Worm (Caenorhabditis elegans): Measurements from ENCODE around the gene uev-2.

Gene uev-2

ce11 chrIII:5563680-5564079, 19.2 kb upstream of the uev-2 start (continued):
- TF ChIP-seq pag-3 (tag; optimal IDR thresholded peaks at IDR 0.05; ENCODE audit: borderline replicate concordance, insufficient read depth) (peak; percentile 97), snu-23 (GFP tag; optimal IDR thresholded peaks at IDR 0.05) (peak; percentile 41)

ce11 chrIII:5564325-5564724, 18.6 kb upstream of the uev-2 start:
- TF ChIP-seq alr-1 (tag; optimal IDR thresholded peaks at IDR 0.05; ENCODE audit: borderline replicate concordance) = no peak
- TF ChIP-seq hpl-2 (GFP tag; optimal IDR thresholded peaks at IDR 0.05) = no peak
- no peak for TF ChIP-seq unc-30 (tag; optimal IDR thresholded peaks at IDR 0.05)
- no peak for TF ChIP-seq snpc-4 (tag; optimal IDR thresholded peaks at IDR 0.05)
- no peak for TF ChIP-seq elt-3 (tag; optimal IDR thresholded peaks at IDR 0.05)
- TF ChIP-seq nhr-76 (tag; optimal IDR thresholded peaks at IDR 0.05) = no peak
- TF ChIP-seq hlh-4 (tag; optimal IDR thresholded peaks at IDR 0.05) = no peak
- TF ChIP-seq ztf-11 (tag; optimal IDR thresholded peaks at IDR 0.05) = no peak
- no peak for TF ChIP-seq C16A3.4 (tag; optimal IDR thresholded peaks at IDR 0.05)
- TF ChIP-seq sox-4 (tag; optimal IDR thresholded peaks at IDR 0.05) = no peak
- no peak for TF ChIP-seq unc-86 (tag; optimal IDR thresholded peaks at IDR 0.05)
- no peak for TF ChIP-seq nhr-84 (tag; optimal IDR thresholded peaks at IDR 0.05)
- TF ChIP-seq ceh-82 (tag; optimal IDR thresholded peaks at IDR 0.05) = no peak

- peak; percentile 2 for TF ChIP-seq xbp-1 (tag; optimal IDR thresholded peaks at IDR 0.05)
- peak; percentile 40 for TF ChIP-seq nhr-20 (tag; optimal IDR thresholded peaks at IDR 0.05)
- peak in 1 of 2 experiments; percentile 32 for TF ChIP-seq lsy-2 (tag; optimal IDR thresholded peaks at IDR 0.05)
- peak; percentile 32 for TF ChIP-seq ama-1 (optimal IDR thresholded peaks at IDR 0.05)
- TF ChIP-seq nhr-12 (tag; optimal IDR thresholded peaks at IDR 0.05) = no peak
- no peak for TF ChIP-seq mep-1 (tag; optimal IDR thresholded peaks at IDR 0.05)
- peak; percentile 48 for TF ChIP-seq lin-14 (GFP tag; optimal IDR thresholded peaks at IDR 0.05)
- peak; percentile 11 for TF ChIP-seq dsc-1 (tag; optimal IDR thresholded peaks at IDR 0.05)
- peak; percentile 52 for TF ChIP-seq nhr-19 (GFP tag; conservative IDR thresholded peaks at IDR 0.05)
- no peak for TF ChIP-seq mab-9 (GFP tag; IDR thresholded peaks at IDR 0.05)
- TF ChIP-seq hpl-2 (GFP tag; optimal IDR thresholded peaks at IDR 0.05) = no peak
- TF ChIP-seq ceh-88 (GFP tag; IDR thresholded peaks at IDR 0.05) = no peak
- no peak for TF ChIP-seq F16B12.6 (tag; optimal IDR thresholded peaks at IDR 0.05)
- TF ChIP-seq zag-1 (tag; optimal IDR thresholded peaks at IDR 0.05) = no peak
- no peak for TF ChIP-seq ztf-4 (tag; optimal IDR thresholded peaks at IDR 0.05)
- TF ChIP-seq nhr-77 (tag; optimal IDR thresholded peaks at IDR 0.05) = peak; percentile 16
- TF ChIP-seq nhr-71 (tag; optimal IDR thresholded peaks at IDR 0.05) = peak; percentile 52
- no peak for TF ChIP-seq nhr-76 (tag; optimal IDR thresholded peaks at IDR 0.05)
- TF ChIP-seq rnt-1 (tag; optimal IDR thresholded peaks at IDR 0.05) = peak; percentile 65
- no peak for TF ChIP-seq fkh-4 (tag; optimal IDR thresholded peaks at IDR 0.05; ENCODE audit: borderline replicate concordance)
- TF ChIP-seq pag-3 (tag; optimal IDR thresholded peaks at IDR 0.05; ENCODE audit: borderline replicate concordance, insufficient read depth) = peak; percentile 56
- no peak for TF ChIP-seq nhr-11 (tag; optimal IDR thresholded peaks at IDR 0.05)
- peak; percentile 26 for TF ChIP-seq snu-23 (GFP tag; optimal IDR thresholded peaks at IDR 0.05)
- peak; percentile 3 for TF ChIP-seq tbx-2 (tag; optimal IDR thresholded peaks at IDR 0.05)
Measured at ce11 chrIII:5564799-5565198, 18.1 kb upstream of the uev-2 start, which contains the start of gene mlc-3. mlc-3 (plus strand) TSS chrIII:5565025.

- TF ChIP-seq nhr-19 (GFP tag; conservative IDR thresholded peaks at IDR 0.05) (peak; percentile 13; the same call in 1 of the 2 replicates), ceh-8 (GFP tag; optimal IDR thresholded peaks at IDR 0.05) (no peak), elt-3 (tag; optimal IDR thresholded peaks at IDR 0.05) (no peak), rnt-1 (tag; optimal IDR thresholded peaks at IDR 0.05) (peak; percentile 55), nhr-85 (tag) (no peak), fos-1 (tag; optimal IDR thresholded peaks at IDR 0.05) (no peak), dsc-1 (tag; optimal IDR thresholded peaks at IDR 0.05) (peak; percentile 26), lin-14 (GFP tag; optimal IDR thresholded peaks at IDR 0.05) (peak; percentile 28), nhr-71 (tag; optimal IDR thresholded peaks at IDR 0.05) (peak; percentile 33), pag-3 (tag; optimal IDR thresholded peaks at IDR 0.05; ENCODE audit: borderline replicate concordance, insufficient read depth) (peak; percentile 89), snu-23 (GFP tag; optimal IDR thresholded peaks at IDR 0.05) (peak; percentile 1), ceh-63 (GFP tag; optimal IDR thresholded peaks at IDR 0.05) (no peak), ces-1 (GFP tag; optimal IDR thresholded peaks at IDR 0.05) (no peak), ceh-88 (GFP tag; IDR thresholded peaks at IDR 0.05) (no peak)
Measured at ce11 chrIII:5565699-5566098, 17.2 kb upstream of the uev-2 start.
